Worm (Caenorhabditis elegans) whole organism, L2 larva: ENCODE results near the gene T25E12.14.

ENCODE experiments used
- C34F6.9 ChIP-seq: fragments of 150-350 bp; optimal IDR thresholded peaks from 2 replicates; lab custom pipeline; 2014; ENCODE audit warnings: missing biosample characterization, missing genetic modification characterization
- ZK546.5 ChIP-seq: sonication (generic microtip); optimal IDR thresholded peaks from 2 replicates; lab custom pipeline; 2017; ENCODE audit warnings: missing biosample characterization, missing genetic modification characterization
- dmd-4 ChIP-seq: sonication (generic microtip); optimal IDR thresholded peaks from 2 replicates; lab custom pipeline; 2017; ENCODE audit warnings: missing biosample characterization, missing genetic modification characterization
- fos-1 ChIP-seq: fragments of 150-350 bp; optimal IDR thresholded peaks from 2 replicates; lab custom pipeline; 2014; ENCODE audit warnings: missing biosample characterization, missing genetic modification characterization
- lin-11 ChIP-seq: fragments of 150-350 bp; sonication (generic microtip); optimal IDR thresholded peaks from 2 replicates; lab custom pipeline; 2014; ENCODE audit warnings: missing biosample characterization, missing genetic modification characterization, inconsistent platforms, mixed read lengths
- nhr-129 ChIP-seq: fragments of 150-350 bp; optimal IDR thresholded peaks from 2 replicates; lab custom pipeline; 2014; ENCODE audit warnings: missing biosample characterization, missing genetic modification characterization
- nhr-23 ChIP-seq: fragments of 150-350 bp; optimal IDR thresholded peaks from 2 replicates; lab custom pipeline; 2014; ENCODE audit warnings: missing biosample characterization, missing genetic modification reagents, missing genetic modification characterization
- nhr-6 ChIP-seq: fragments of 150-350 bp; optimal IDR thresholded peaks from 2 replicates; lab custom pipeline; 2014; ENCODE audit warnings: missing biosample characterization, missing genetic modification characterization
- sma-9 ChIP-seq, 2 experiments: fragments of 150-350 bp in 1 of 2; sonication (generic microtip) in 1 of 2; optimal IDR thresholded peaks; 2 replicates each; lab custom pipeline; 2014 to 2016; ENCODE audit warnings: missing genetic modification characterization in 2 of 2, mild to moderate bottlenecking in 1 of 2, missing biosample characterization in 1 of 2, missing compliant biosample characterization in 1 of 2, missing genetic modification reagents in 1 of 2, moderate library complexity in 1 of 2
- snpc-4 ChIP-seq: fragments of 150-350 bp; optimal IDR thresholded peaks from 2 replicates; lab custom pipeline; 2014; ENCODE audit warnings: missing biosample characterization, missing genetic modification characterization
- unc-55 ChIP-seq: fragments of 150-350 bp; sonication (generic microtip); optimal IDR thresholded peaks from 3 replicates; lab custom pipeline; 2014; ENCODE audit warnings: missing biosample characterization, missing genetic modification reagents, missing genetic modification characterization
- unc-62 ChIP-seq: fragments of 150-350 bp; optimal IDR thresholded peaks from 2 replicates; lab custom pipeline; 2014; ENCODE audit warnings: missing biosample characterization, missing genetic modification reagents, missing genetic modification characterization
- ztf-4 ChIP-seq: fragments of 150-350 bp; optimal IDR thresholded peaks from 2 replicates; lab custom pipeline; 2014; ENCODE audit warnings: missing biosample characterization, missing genetic modification characterization

The T25E12.14 gene

DNA sequence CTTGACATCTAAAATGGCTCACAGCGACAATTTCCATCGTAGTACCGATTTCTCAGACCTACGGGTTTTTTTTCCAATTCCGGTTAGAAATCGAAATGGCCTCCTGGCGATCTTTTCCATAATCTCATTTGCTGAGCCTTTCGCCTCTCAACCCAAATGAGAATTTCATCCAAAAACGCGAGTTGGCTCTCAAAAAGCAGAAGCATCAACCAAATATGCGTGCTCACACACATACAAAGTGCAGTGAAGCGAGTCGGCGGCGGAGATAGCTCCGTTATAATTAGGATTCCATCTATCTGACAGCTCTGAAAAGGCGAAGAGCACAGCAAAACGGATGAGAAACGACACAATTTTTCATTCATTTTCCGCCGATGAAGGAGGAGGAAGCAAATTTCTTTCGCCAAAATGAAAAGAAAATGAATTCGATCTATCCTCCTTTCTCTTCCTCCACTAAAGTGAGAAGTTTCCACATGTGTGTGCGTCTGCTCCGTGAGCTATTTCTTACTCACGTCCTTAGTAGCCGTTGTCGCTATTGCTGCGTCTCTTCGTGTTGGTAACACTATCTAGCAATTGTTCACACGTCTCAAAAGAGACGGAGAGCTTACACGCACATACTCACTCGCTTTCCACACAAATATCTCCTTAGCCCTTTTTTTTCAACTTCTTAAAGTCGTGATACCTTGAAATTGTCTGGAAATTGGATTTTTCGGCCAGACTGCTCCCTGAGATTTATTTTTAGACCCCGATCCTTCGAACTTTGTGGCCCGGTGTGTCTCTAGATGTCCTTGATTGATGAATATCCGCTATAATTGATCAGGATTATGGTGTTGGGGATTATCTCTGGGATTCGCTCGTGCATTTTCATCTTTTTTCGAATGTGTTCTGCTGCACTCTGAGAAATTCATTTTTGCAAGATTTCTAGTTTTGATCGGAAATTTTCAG is 25.3 kb downstream of the T25E12.14 start:
- TF ChIP-seq nhr-6 (tag; lab: Kevin White, UChicago), result no peak
- TF ChIP-seq lin-11, result no peak
- TF ChIP-seq nhr-129, result peak; percentile 26
- no peak for TF ChIP-seq ztf-4
- peak; percentile 77 for TF ChIP-seq unc-55 (GFP tag; lab: Kevin White, UChicago)
- peak; percentile 8 for TF ChIP-seq C34F6.9 (tag; lab: Kevin White, UChicago)
- no peak for TF ChIP-seq dmd-4 (tag; lab: Kevin White, UChicago)

DNA sequence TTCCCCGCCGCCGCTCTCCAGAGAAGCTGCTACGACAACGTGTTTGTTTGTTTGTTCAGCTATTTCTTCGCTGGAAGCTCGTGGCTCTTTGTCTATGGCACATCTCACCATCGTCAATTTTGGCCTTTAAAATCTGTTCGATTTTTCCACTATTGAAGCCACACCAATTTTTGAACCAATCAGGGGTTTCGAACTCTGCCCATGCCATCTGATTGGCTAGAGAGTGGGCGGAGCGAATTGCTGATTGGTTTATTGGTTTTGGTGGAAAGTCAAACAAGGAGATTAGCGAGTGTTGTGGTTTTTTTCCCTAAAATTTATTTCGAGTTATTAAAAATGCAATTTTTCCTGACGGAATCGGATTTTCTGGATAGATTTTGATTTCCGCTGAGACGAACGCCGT is 29.2 kb downstream of the T25E12.14 start:
- TF ChIP-seq ZK546.5 (tag; lab: Kevin White, UChicago) (no peak), fos-1 (tag; lab: Kevin White, UChicago) (no peak), snpc-4 (tag; lab: Kevin White, UChicago) (no peak), unc-62 (GFP tag; lab: Kevin White, UChicago) (no peak)

DNA sequence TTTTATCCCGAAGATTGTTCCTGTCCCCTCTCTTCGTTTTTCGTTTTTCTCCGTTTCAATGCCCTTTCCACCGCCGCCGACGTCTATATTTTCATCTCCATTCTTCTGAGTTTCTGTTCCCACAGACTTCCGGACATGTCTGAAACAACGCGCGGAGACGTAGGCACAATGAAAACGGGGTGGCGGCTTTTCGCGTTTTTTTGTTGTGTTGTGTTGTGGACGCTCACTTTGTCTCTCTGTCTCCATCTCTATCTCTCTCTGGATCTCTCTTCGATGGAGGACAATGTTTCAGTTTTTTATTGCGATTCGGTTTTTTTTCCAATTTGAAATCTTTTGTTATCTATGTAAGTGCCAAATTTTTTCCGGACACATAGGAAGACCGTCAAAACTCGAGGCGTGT is 32.9 kb downstream of the T25E12.14 start:
- TF ChIP-seq dmd-4 (tag; lab: Kevin White, UChicago) (no peak), unc-55 (GFP tag; lab: Kevin White, UChicago) (peak; percentile 65)

DNA sequence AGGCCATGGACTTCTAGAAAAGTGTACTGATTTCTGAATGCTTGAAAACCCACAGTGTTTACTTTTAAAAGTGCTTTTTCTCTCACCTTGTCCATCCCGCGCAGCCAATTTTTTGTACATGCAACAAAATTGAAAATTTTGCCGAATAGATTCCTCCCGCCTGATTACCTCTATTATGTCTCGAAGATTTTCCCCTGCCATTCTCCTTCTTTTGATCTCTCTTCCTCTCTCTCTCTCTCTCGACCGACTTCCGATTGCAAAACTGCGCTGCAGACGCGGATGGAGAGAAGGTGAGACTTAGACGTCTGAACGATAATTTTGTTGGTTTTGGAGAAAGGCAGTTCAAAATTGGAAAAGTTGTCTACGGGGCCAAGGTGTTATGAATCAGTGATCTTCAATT is 47.4 kb downstream of the T25E12.14 start:
- TF ChIP-seq sma-9 (GFP tag; optimal IDR thresholded peaks at IDR 0.05; lab: Kevin White, UChicago), result peak; percentile 9
- TF ChIP-seq sma-9 (tag; optimal IDR thresholded peaks at IDR 0.05; lab: Kevin White, UChicago), result no peak
- no peak for TF ChIP-seq nhr-23 (tag; lab: Kevin White, UChicago)
- TF ChIP-seq nhr-129, result peak; percentile 19
- TF ChIP-seq, all 48 proteins: peak for 2
